Worm (Caenorhabditis elegans) whole organism, young adult: ENCODE data around the gene ZC449.5.

Source experiments
- B0019.2 ChIP-seq: fragments of 200-800 bp; sonication (Bioruptor generic); conservative IDR thresholded peaks from 2 replicates; pipeline ENCODE4 v1.3.6; 2022; ENCODE audit warnings: missing genetic modification reagents, missing genetic modification characterization, missing compliant biosample characterization
- B0035.1 ChIP-seq: sonication (generic microtip); optimal IDR thresholded peaks from 2 replicates; lab custom pipeline; 2016; ENCODE audit warnings: missing genetic modification characterization, mild to moderate bottlenecking, missing compliant biosample characterization, missing genotype, missing genetic modification reagents
- C17E4.6 ChIP-seq: fragments of 200-800 bp; sonication (Bioruptor generic); IDR thresholded peaks from 2 replicates; pipeline ENCODE4 v1.3.6; 2022; ENCODE audit warnings: missing genetic modification reagents, missing genetic modification characterization, missing compliant biosample characterization
- F37B4.10 ChIP-seq: fragments of 200-800 bp; sonication (Bioruptor generic); IDR thresholded peaks from 2 replicates; pipeline ENCODE4 v1.3.6; 2022; ENCODE audit warnings: missing genetic modification characterization, missing compliant biosample characterization
- F57A8.1 ChIP-seq: fragments of 200-800 bp; sonication (Bioruptor generic); optimal IDR thresholded peaks from 2 replicates; lab custom pipeline; 2018; ENCODE audit warnings: mild to moderate bottlenecking, missing genetic modification characterization, moderate library complexity, missing compliant biosample characterization
- K11D2.4 ChIP-seq: fragments of 200-800 bp; sonication (Bioruptor generic); IDR thresholded peaks from 2 replicates; pipeline ENCODE4 v1.3.6; 2022; ENCODE audit warnings: missing genetic modification reagents, missing genetic modification characterization, missing compliant biosample characterization
- T26A5.8 ChIP-seq: sonication (generic microtip); optimal IDR thresholded peaks from 2 replicates; lab custom pipeline; 2016; ENCODE audit warnings: missing genetic modification characterization, missing compliant biosample characterization
- Y53G8AR.9 ChIP-seq: fragments of 200-800 bp; sonication (Bioruptor generic); conservative IDR thresholded peaks from 2 replicates; pipeline ENCODE4 v1.3.6; 2022; ENCODE audit warnings: missing genetic modification reagents, missing genetic modification characterization, missing compliant biosample characterization
- aptf-2 ChIP-seq: fragments of 200-800 bp; sonication (Bioruptor generic); conservative IDR thresholded peaks from 2 replicates; pipeline ENCODE4 v1.3.6; 2022; ENCODE audit warnings: missing genetic modification reagents, missing genetic modification characterization, missing compliant biosample characterization
- attf-5 ChIP-seq: fragments of 200-800 bp; sonication (Bioruptor generic); optimal IDR thresholded peaks from 2 replicates; lab custom pipeline; 2018; ENCODE audit warnings: mild to moderate bottlenecking, missing genetic modification characterization, missing compliant biosample characterization
- attf-6 ChIP-seq: fragments of 200-800 bp; sonication (Bioruptor generic); IDR thresholded peaks from 2 replicates; pipeline ENCODE4 v1.3.6; 2022; ENCODE audit warnings: missing genetic modification reagents, missing genetic modification characterization, missing compliant biosample characterization
- bed-1 ChIP-seq: fragments of 200-800 bp; sonication (Bioruptor generic); IDR thresholded peaks from 2 replicates; pipeline ENCODE4 v1.3.6; 2022; ENCODE audit warnings: missing genetic modification reagents, missing genetic modification characterization, missing compliant biosample characterization
- cebp-2 ChIP-seq: fragments of 200-800 bp; sonication (Bioruptor generic); IDR thresholded peaks from 2 replicates; pipeline ENCODE4 v1.3.6; 2022; ENCODE audit warnings: missing genetic modification characterization, missing compliant biosample characterization
- die-1 ChIP-seq: sonication (generic microtip); optimal IDR thresholded peaks from 2 replicates; lab custom pipeline; 2016; ENCODE audit warnings: missing genotype, mild to moderate bottlenecking, missing genetic modification characterization, missing compliant biosample characterization
- hmg-1.2 ChIP-seq: fragments of 200-800 bp; sonication (Bioruptor generic); IDR thresholded peaks from 2 replicates; pipeline ENCODE4 v1.3.6; 2022; ENCODE audit warnings: missing genetic modification reagents, missing genetic modification characterization, missing compliant biosample characterization
- lsy-27 ChIP-seq: sonication (generic microtip); optimal IDR thresholded peaks from 2 replicates; lab custom pipeline; 2017; ENCODE audit warnings: missing genetic modification characterization, mild to moderate bottlenecking, missing compliant biosample characterization, antibody characterized with exemption, missing genotype, borderline replicate concordance; ENCODE audit not compliant: insufficient read depth
- mcd-1 ChIP-seq: fragments of 200-800 bp; sonication (Bioruptor generic); IDR thresholded peaks from 2 replicates; pipeline ENCODE4 v1.3.6; 2022; ENCODE audit warnings: missing genetic modification reagents, missing genetic modification characterization, missing compliant biosample characterization
- nhr-120 ChIP-seq: fragments of 200-800 bp; sonication (Bioruptor generic); IDR thresholded peaks from 2 replicates; pipeline ENCODE4 v1.3.6; 2022; ENCODE audit warnings: missing genetic modification characterization, missing compliant biosample characterization
- nhr-179 ChIP-seq: sonication (generic microtip); optimal IDR thresholded peaks from 2 replicates; lab custom pipeline; 2016; ENCODE audit warnings: mild to moderate bottlenecking, missing genetic modification characterization, missing compliant biosample characterization
- nhr-80 ChIP-seq: sonication (generic microtip); optimal IDR thresholded peaks from 2 replicates; lab custom pipeline; 2016; ENCODE audit warnings: missing genetic modification characterization, missing compliant biosample characterization
- zfh-2 ChIP-seq: fragments of 200-800 bp; sonication (Bioruptor generic); conservative IDR thresholded peaks from 2 replicates; pipeline ENCODE4 v1.3.6; 2022; ENCODE audit warnings: missing genetic modification reagents, missing genetic modification characterization, missing compliant biosample characterization

The ZC449.5 gene

ce11 chrX:4997548-4998087 lies 40.0 kb downstream of the ZC449.5 start, which contains the start of gene ZC8.6 (continued):
- peak; percentile 57 for TF ChIP-seq nhr-80 (tag; lab: Kevin White, UChicago)
- no peak for TF ChIP-seq B0019.2 (GFP tag; lab: Robert Waterston, UW)
- no peak for TF ChIP-seq Y53G8AR.9 (GFP tag; lab: Robert Waterston, UW)
- TF ChIP-seq hmg-1.2 (GFP tag; lab: Robert Waterston, UW), result peak; percentile 39; the same call in 1 of the 2 replicates
- TF ChIP-seq F37B4.10 (GFP tag; lab: Robert Waterston, UW), result no peak
- TF ChIP-seq K11D2.4 (GFP tag; lab: Robert Waterston, UW), result no peak
- TF ChIP-seq F57A8.1 (GFP tag; lab: Kevin White, UChicago), result no peak
- TF ChIP-seq lsy-27 (tag; lab: Kevin White, UChicago), result no peak
- TF ChIP-seq T26A5.8, result no peak
- TF ChIP-seq C17E4.6 (GFP tag; lab: Robert Waterston, UW), result no peak
- TF ChIP-seq attf-5 (GFP tag; lab: Kevin White, UChicago), result no peak
- no peak for TF ChIP-seq attf-6 (GFP tag; lab: Robert Waterston, UW)
- TF ChIP-seq aptf-2, result no peak

- TF ChIP-seq B0019.2 (GFP tag; lab: Robert Waterston, UW), result no peak
- TF ChIP-seq zfh-2, result peak; percentile 82
- TF ChIP-seq bed-1 (GFP tag; lab: Robert Waterston, UW), result 0 out of 2 replicates have a peak, but pooled peaks have one; percentile 4
Measured at ce11 chrX:4992523-4992922, 45.0 kb downstream of the ZC449.5 start.

- TF ChIP-seq mcd-1 (GFP tag; lab: Robert Waterston, UW), result no peak
- TF ChIP-seq cebp-2 (GFP tag; lab: Robert Waterston, UW), result no peak
- TF ChIP-seq zfh-2, result peak; percentile 59; the same call in 1 of the 2 replicates
Measured at ce11 chrX:4987617-4988016, 50.0 kb downstream of the ZC449.5 start.

- TF ChIP-seq nhr-120 (GFP tag; lab: Robert Waterston, UW) (no peak), zfh-2 (peak; percentile 58), attf-6 (GFP tag; lab: Robert Waterston, UW) (no peak), nhr-179 (tag; lab: Kevin White, UChicago) (no peak), die-1 (tag; lab: Kevin White, UChicago) (no peak), B0035.1 (no peak)
Measured at ce11 chrX:4986354-4986753, 51.2 kb downstream of the ZC449.5 start.
